Fruit fly (Drosophila melanogaster) whole organism, embryonic: Measurements from ENCODE around the gene SamDC.
A peak's percentile ranks its signal among the peaks of the same experiment; 100 is the strongest.

Experiments used
- Atf6 ChIP-seq: fragments of 200-800 bp; sonication (Bioruptor generic); IDR thresholded peaks from 2 replicates; pipeline ENCODE4 v1.3.6; 2022; ENCODE audit warnings: missing biosample characterization, missing genetic modification characterization
- CG10267 ChIP-seq: fragments of 200-800 bp; sonication (Bioruptor generic); optimal IDR thresholded peaks from 2 replicates; lab custom pipeline; 2018; ENCODE audit warnings: missing biosample characterization, mild to moderate bottlenecking, missing genetic modification characterization, moderate library complexity
- CG12071 ChIP-seq: fragments of 200-800 bp; sonication (Bioruptor generic); optimal IDR thresholded peaks from 3 replicates; lab custom pipeline; 2018; ENCODE audit warnings: missing biosample characterization, mild to moderate bottlenecking, missing genetic modification characterization
- CG1233 ChIP-seq: fragments of 200-800 bp; sonication (Bioruptor generic); optimal IDR thresholded peaks from 4 replicates; lab custom pipeline; 2018; ENCODE audit warnings: missing biosample characterization, mild to moderate bottlenecking, missing genetic modification characterization
- CG12391 ChIP-seq: fragments of 200-800 bp; sonication (Bioruptor generic); optimal IDR thresholded peaks from 3 replicates; lab custom pipeline; 2018; ENCODE audit warnings: missing biosample characterization, mild to moderate bottlenecking, missing genetic modification characterization, moderate library complexity
- CG12659 ChIP-seq: fragments of 200-800 bp; sonication (Bioruptor generic); optimal IDR thresholded peaks from 3 replicates; lab custom pipeline; 2017; ENCODE audit warnings: mild to moderate bottlenecking, missing biosample characterization, missing genetic modification reagents, missing genetic modification characterization
- CG1602 ChIP-seq: fragments of 200-800 bp; sonication (Bioruptor generic); optimal IDR thresholded peaks from 3 replicates; lab custom pipeline; 2016; ENCODE audit warnings: missing biosample characterization, missing genetic modification characterization
- CG1792 ChIP-seq: fragments of 200-800 bp; sonication (Bioruptor generic); optimal IDR thresholded peaks from 2 replicates; lab custom pipeline; 2016; ENCODE audit warnings: missing biosample characterization, missing genetic modification characterization
- CG31388 ChIP-seq: fragments of 200-800 bp; sonication (Bioruptor generic); optimal IDR thresholded peaks from 2 replicates; lab custom pipeline; 2016; ENCODE audit warnings: missing biosample characterization, missing genetic modification characterization
- CG3281 ChIP-seq: fragments of 200-800 bp; sonication (Bioruptor generic); optimal IDR thresholded peaks from 3 replicates; lab custom pipeline; 2017; ENCODE audit warnings: missing biosample characterization, mild to moderate bottlenecking, missing genetic modification characterization
- CG34224 ChIP-seq: fragments of 200-800 bp; sonication (Bioruptor generic); IDR thresholded peaks from 3 replicates; pipeline ENCODE4 v1.3.6; 2022; ENCODE audit warnings: missing biosample characterization, missing genetic modification characterization; ENCODE audit not compliant: partially characterized antibody
- CG4360 ChIP-seq: fragments of 200-800 bp; sonication (Bioruptor generic); IDR thresholded peaks from 2 replicates; pipeline ENCODE4 v1.3.6; 2022; ENCODE audit warnings: missing biosample characterization, missing genetic modification characterization
- CG7839 ChIP-seq: fragments of 200-800 bp; sonication (Bioruptor generic); optimal IDR thresholded peaks from 3 replicates; lab custom pipeline; 2018; ENCODE audit warnings: missing biosample characterization, mild to moderate bottlenecking, missing genetic modification characterization, moderate library complexity
- CG8924 ChIP-seq: fragments of 200-800 bp; optimal IDR thresholded peaks from 3 replicates; lab custom pipeline; 2019; ENCODE audit warnings: missing biosample characterization, mild to moderate bottlenecking, missing genetic modification characterization, moderate library complexity
- CG9609 ChIP-seq: fragments of 200-800 bp; sonication (Bioruptor generic); optimal IDR thresholded peaks from 3 replicates; lab custom pipeline; 2016; ENCODE audit warnings: missing biosample characterization, missing genetic modification characterization
- Dad ChIP-seq: fragments of 200-800 bp; sonication (Bioruptor generic); optimal IDR thresholded peaks from 3 replicates; lab custom pipeline; 2016; ENCODE audit warnings: missing biosample characterization, missing genetic modification characterization
- Dp ChIP-seq: fragments of 200-800 bp; sonication (Bioruptor generic); optimal IDR thresholded peaks from 2 replicates; lab custom pipeline; 2018; ENCODE audit warnings: missing biosample characterization, mild to moderate bottlenecking, missing genetic modification characterization, moderate library complexity
- Dref ChIP-seq: fragments of 200-800 bp; sonication (Bioruptor generic); IDR thresholded peaks from 2 replicates; pipeline ENCODE4 v1.3.6; 2022; ENCODE audit warnings: missing biosample characterization, missing genetic modification characterization
- E2f1 ChIP-seq: fragments of 200-800 bp; sonication (Bioruptor generic); IDR thresholded peaks from 2 replicates; pipeline ENCODE4 v1.3.6; 2022; ENCODE audit warnings: missing biosample characterization, missing genetic modification characterization
- Gug ChIP-seq: fragments of 200-800 bp; sonication (Bioruptor generic); IDR thresholded peaks from 4 replicates; pipeline ENCODE4 v1.3.6; 2022; ENCODE audit warnings: missing biosample characterization, missing genetic modification characterization
- HHEX ChIP-seq: fragments of 200-800 bp; sonication (Bioruptor generic); optimal IDR thresholded peaks from 3 replicates; lab custom pipeline; 2017; ENCODE audit warnings: missing biosample characterization, mild to moderate bottlenecking, missing genetic modification characterization, missing genetic modification reagents
- HLH4C ChIP-seq: fragments of 200-800 bp; sonication (Bioruptor generic); IDR thresholded peaks from 3 replicates; pipeline ENCODE4 v1.3.6; 2022; ENCODE audit warnings: missing biosample characterization, missing genetic modification characterization; ENCODE audit not compliant: partially characterized antibody
- HLHmδ ChIP-seq: fragments of 200-800 bp; sonication (Bioruptor generic); optimal IDR thresholded peaks from 2 replicates; lab custom pipeline; 2018; ENCODE audit warnings: missing biosample characterization, mild to moderate bottlenecking, missing genetic modification characterization, moderate library complexity
- Hey ChIP-seq: fragments of 200-800 bp; sonication (Bioruptor generic); optimal IDR thresholded peaks from 3 replicates; lab custom pipeline; 2018; ENCODE audit warnings: missing biosample characterization, mild to moderate bottlenecking, missing genetic modification characterization
- Hr39 ChIP-seq: fragments of >200 bp; optimal IDR thresholded peaks from 2 replicates; lab custom pipeline; 2017
- Med ChIP-seq: fragments of 200-800 bp; sonication (Bioruptor generic); peaks from one replicate; lab custom pipeline; 2016; ENCODE audit warnings: missing biosample characterization, missing genetic modification characterization, mild to moderate bottlenecking, inconsistent platforms, moderate library complexity
- NC2β ChIP-seq: fragments of 200-800 bp; sonication (Bioruptor generic); optimal IDR thresholded peaks from 2 replicates; lab custom pipeline; 2016; ENCODE audit warnings: missing biosample characterization, missing genetic modification characterization
- NfI ChIP-seq: fragments of 200-800 bp; sonication (Bioruptor generic); optimal IDR thresholded peaks from 3 replicates; lab custom pipeline; 2018; ENCODE audit warnings: missing biosample characterization, mild to moderate bottlenecking, missing genetic modification characterization, moderate library complexity
- Optix ChIP-seq: fragments of 200-800 bp; sonication (Bioruptor generic); IDR thresholded peaks from 3 replicates; pipeline ENCODE4 v1.3.6; 2022; ENCODE audit warnings: missing biosample characterization, missing genetic modification characterization
- Sox100B ChIP-seq: fragments of 200-800 bp; sonication (Bioruptor generic); optimal IDR thresholded peaks from 3 replicates; lab custom pipeline; 2018; ENCODE audit warnings: missing biosample characterization, mild to moderate bottlenecking, missing genetic modification characterization
- Ssrp ChIP-seq: fragments of 200-800 bp; sonication (Bioruptor generic); optimal IDR thresholded peaks from 2 replicates; lab custom pipeline; 2018; ENCODE audit warnings: missing biosample characterization, mild to moderate bottlenecking, missing genetic modification characterization, moderate library complexity
- Xrp1 ChIP-seq: fragments of 200-800 bp; sonication (Bioruptor generic); IDR thresholded peaks from 2 replicates; pipeline ENCODE4 v1.3.6; 2022; ENCODE audit warnings: missing biosample characterization, missing genetic modification characterization
- ab ChIP-seq: fragments of 200-800 bp; sonication (Bioruptor generic); optimal IDR thresholded peaks from 2 replicates; lab custom pipeline; 2016; ENCODE audit warnings: missing biosample characterization, missing genetic modification characterization
- bbx ChIP-seq: fragments of 200-800 bp; sonication (Bioruptor generic); IDR thresholded peaks from 2 replicates; pipeline ENCODE4 v1.3.6; 2022; ENCODE audit warnings: missing biosample characterization, missing genetic modification characterization; ENCODE audit not compliant: partially characterized antibody
- bcd ChIP-seq: fragments of 200-800 bp; sonication (Bioruptor generic); optimal IDR thresholded peaks from 2 replicates; lab custom pipeline; 2017; ENCODE audit warnings: missing biosample characterization, mild to moderate bottlenecking, missing genetic modification characterization
- caup ChIP-seq: fragments of 200-800 bp; sonication (Bioruptor generic); optimal IDR thresholded peaks from 3 replicates; lab custom pipeline; 2017; ENCODE audit warnings: missing biosample characterization, mild to moderate bottlenecking, missing genetic modification characterization, moderate library complexity; ENCODE audit not compliant: severe bottlenecking
- crc ChIP-seq: fragments of 200-800 bp; sonication (Bioruptor generic); optimal IDR thresholded peaks from 2 replicates; lab custom pipeline; 2016; ENCODE audit warnings: missing biosample characterization, missing genetic modification characterization
- danr ChIP-seq: fragments of 200-800 bp; sonication (Bioruptor generic); IDR thresholded peaks from 2 replicates; pipeline ENCODE4 v1.3.6; 2022; ENCODE audit warnings: missing biosample characterization, missing genetic modification characterization
- disco-r ChIP-seq: fragments of 200-800 bp; sonication (Bioruptor generic); optimal IDR thresholded peaks from 2 replicates; lab custom pipeline; 2016; ENCODE audit warnings: missing biosample characterization, missing genetic modification characterization
- dmrt99B ChIP-seq: fragments of 200-800 bp; sonication (Bioruptor generic); optimal IDR thresholded peaks from 2 replicates; lab custom pipeline; 2018; ENCODE audit warnings: missing biosample characterization, mild to moderate bottlenecking, missing genetic modification characterization, moderate library complexity
- grn ChIP-seq: fragments of 200-800 bp; sonication (Bioruptor generic); optimal IDR thresholded peaks from 3 replicates; lab custom pipeline; 2017; ENCODE audit warnings: missing biosample characterization, missing genetic modification characterization
- insv ChIP-seq, 2 experiments: fragments of 200-800 bp; sonication (Bioruptor generic); optimal IDR thresholded peaks; 3 replicates each; lab custom pipeline; 2016 to 2018; ENCODE audit warnings: missing biosample characterization in 2 of 2, missing genetic modification characterization in 2 of 2
- knrl ChIP-seq: fragments of 200-800 bp; sonication (Bioruptor generic); IDR thresholded peaks from 3 replicates; pipeline ENCODE4 v1.3.6; 2022; ENCODE audit warnings: missing biosample characterization, missing genetic modification characterization; ENCODE audit not compliant: partially characterized antibody
- oc ChIP-seq: fragments of 200-800 bp; sonication (Bioruptor generic); optimal IDR thresholded peaks from 2 replicates; lab custom pipeline; 2018; ENCODE audit warnings: missing biosample characterization, mild to moderate bottlenecking, missing genetic modification characterization, moderate library complexity
- pros ChIP-seq: fragments of 200-800 bp; sonication (Bioruptor generic); optimal IDR thresholded peaks from 3 replicates; lab custom pipeline; 2019; ENCODE audit warnings: missing biosample characterization, mild to moderate bottlenecking, missing genetic modification characterization, moderate library complexity
- pzg ChIP-seq: fragments of 200-800 bp; sonication (Bioruptor generic); optimal IDR thresholded peaks from 3 replicates; lab custom pipeline; 2018; ENCODE audit warnings: missing biosample characterization, mild to moderate bottlenecking, missing genetic modification characterization, moderate library complexity
- repo ChIP-seq: fragments of 200-800 bp; sonication (Bioruptor generic); optimal IDR thresholded peaks from 2 replicates; lab custom pipeline; 2016; ENCODE audit warnings: missing biosample characterization, missing genetic modification characterization
- run ChIP-seq: fragments of 200-800 bp; sonication (Bioruptor generic); optimal IDR thresholded peaks from 3 replicates; lab custom pipeline; 2018; ENCODE audit warnings: missing biosample characterization, mild to moderate bottlenecking, missing genetic modification characterization
- schlank ChIP-seq: fragments of 200-800 bp; sonication (Bioruptor generic); optimal IDR thresholded peaks from 2 replicates; lab custom pipeline; 2018; ENCODE audit warnings: missing biosample characterization, mild to moderate bottlenecking, missing genetic modification characterization
- sob ChIP-seq: fragments of 200-800 bp; sonication (Bioruptor generic); IDR thresholded peaks from 2 replicates; pipeline ENCODE4 v1.3.6; 2022; ENCODE audit warnings: missing biosample characterization, missing genetic modification characterization
- vvl ChIP-seq: fragments of 200-800 bp; sonication (Bioruptor generic); IDR thresholded peaks from 2 replicates; pipeline ENCODE4 v1.3.6; 2022; ENCODE audit warnings: missing biosample characterization, missing genetic modification characterization

SamDC gene

DNA sequence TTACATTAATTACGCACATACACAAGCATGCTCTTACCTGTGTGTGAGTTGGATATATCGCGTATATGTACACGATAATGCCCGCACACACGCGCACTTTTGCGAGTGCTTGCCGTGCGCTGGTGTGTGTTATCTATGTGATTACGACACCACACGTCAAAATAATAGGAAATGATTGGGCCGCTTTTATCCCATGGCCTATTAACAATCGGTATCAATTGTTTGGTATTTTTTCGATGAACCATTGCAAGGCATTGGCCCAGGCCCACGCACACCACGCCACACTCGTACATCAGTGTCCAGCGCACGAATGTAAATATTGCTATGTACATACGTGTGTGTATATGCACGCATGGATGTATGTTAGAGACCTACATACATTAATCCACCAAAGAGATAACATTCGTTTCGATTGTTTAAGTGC lies 4.4 kb upstream of the SamDC start (continued):
- peak; percentile 93 for TF ChIP-seq HLHmδ (GFP tag; lab: Kevin White, UChicago)
- TF ChIP-seq schlank (tag; lab: Kevin White, UChicago), result peak; percentile 69
- TF ChIP-seq insv (GFP tag; optimal IDR thresholded peaks at IDR 0.05; lab: Kevin White, UChicago), result peak in 1 of 2 experiments; percentile 43
- TF ChIP-seq Med (GFP tag; lab: Kevin White, UChicago), result peak; percentile 93
- peak; percentile 26 for TF ChIP-seq CG9609 (GFP tag; lab: Kevin White, UChicago)
- no peak for TF ChIP-seq crc
- TF ChIP-seq Atf6, result 0 out of 2 replicates have a peak, but pooled peaks have one; percentile 62
- TF ChIP-seq ab (GFP tag; lab: Kevin White, UChicago), result peak; percentile 51
- peak; percentile 24 for TF ChIP-seq CG1792 (GFP tag; lab: Kevin White, UChicago)
- no peak for TF ChIP-seq CG1602 (GFP tag; lab: Kevin White, UChicago)
- TF ChIP-seq CG3281 (GFP tag; lab: Kevin White, UChicago), result peak; percentile 76
- TF ChIP-seq Dref (GFP tag; lab: Robert Waterston, UW), result peak; percentile 45
- peak; percentile 55 for TF ChIP-seq NC2β
- no peak for TF ChIP-seq Hr39 (lab: Kevin White, UChicago)
- peak; percentile 44 for TF ChIP-seq CG10267
- peak; percentile 66 for TF ChIP-seq CG34224 (GFP tag; lab: Robert Waterston, UW)
- TF ChIP-seq NfI, result peak; percentile 59
- TF ChIP-seq Optix (GFP tag; lab: Robert Waterston, UW), result no peak
- no peak for TF ChIP-seq CG31388 (GFP tag; lab: Kevin White, UChicago)
- peak; percentile 78 for TF ChIP-seq HHEX (GFP tag; lab: Kevin White, UChicago)
- peak; percentile 51 for TF ChIP-seq bbx (GFP tag; lab: Robert Waterston, UW)
- peak; percentile 46 for TF ChIP-seq CG12391 (tag; lab: Kevin White, UChicago)
- TF ChIP-seq Dp (GFP tag; lab: Kevin White, UChicago), result no peak
- no peak for TF ChIP-seq Hey (tag; lab: Kevin White, UChicago)
- peak; percentile 93 for TF ChIP-seq vvl (GFP tag; lab: Robert Waterston, UW)
- peak; percentile 67 for TF ChIP-seq Xrp1
- peak; percentile 74 for TF ChIP-seq CG1233 (GFP tag; lab: Kevin White, UChicago)
- TF ChIP-seq CG4360 (GFP tag; lab: Robert Waterston, UW), result no peak
- peak; percentile 14 for TF ChIP-seq CG7839 (tag; lab: Kevin White, UChicago)
- no peak for TF ChIP-seq run (tag; lab: Kevin White, UChicago)
- no peak for TF ChIP-seq HLH4C (GFP tag; lab: Robert Waterston, UW)
- TF ChIP-seq Dad (GFP tag; lab: Kevin White, UChicago), result peak; percentile 17
- TF ChIP-seq pzg (GFP tag; lab: Kevin White, UChicago), result peak; percentile 58
- peak; percentile 47 for TF ChIP-seq dmrt99B
- TF ChIP-seq disco-r, result peak; percentile 24
- peak; percentile 72; the same call in 1 of the 2 replicates for TF ChIP-seq sob (GFP tag; lab: Robert Waterston, UW)
- no peak for TF ChIP-seq E2f1 (GFP tag; lab: Robert Waterston, UW)
- TF ChIP-seq Gug, result no peak
- peak; percentile 91 for TF ChIP-seq oc (tag; lab: Kevin White, UChicago)
- peak; percentile 77 for TF ChIP-seq CG12659 (GFP tag; lab: Kevin White, UChicago)
- TF ChIP-seq CG12071 (GFP tag; lab: Kevin White, UChicago), result no peak
- no peak for TF ChIP-seq bcd (GFP tag; lab: Kevin White, UChicago)
- TF ChIP-seq caup (GFP tag; lab: Kevin White, UChicago), result peak; percentile 77
- TF ChIP-seq repo (GFP tag; lab: Kevin White, UChicago), result peak; percentile 23
- no peak for TF ChIP-seq danr
- TF ChIP-seq pros (GFP tag; lab: Kevin White, UChicago), result peak; percentile 74
- peak; percentile 83 for TF ChIP-seq grn (GFP tag; lab: Kevin White, UChicago)
- TF ChIP-seq Sox100B (GFP tag; lab: Kevin White, UChicago), result peak; percentile 77
- peak; percentile 12; the same call in 1 of the 3 replicates for TF ChIP-seq knrl
- peak; percentile 82 for TF ChIP-seq CG8924
- no peak for TF ChIP-seq Ssrp
